Fruit fly (Drosophila melanogaster): ENCODE results near the gene RpS13.

The RpS13 gene

DNA sequence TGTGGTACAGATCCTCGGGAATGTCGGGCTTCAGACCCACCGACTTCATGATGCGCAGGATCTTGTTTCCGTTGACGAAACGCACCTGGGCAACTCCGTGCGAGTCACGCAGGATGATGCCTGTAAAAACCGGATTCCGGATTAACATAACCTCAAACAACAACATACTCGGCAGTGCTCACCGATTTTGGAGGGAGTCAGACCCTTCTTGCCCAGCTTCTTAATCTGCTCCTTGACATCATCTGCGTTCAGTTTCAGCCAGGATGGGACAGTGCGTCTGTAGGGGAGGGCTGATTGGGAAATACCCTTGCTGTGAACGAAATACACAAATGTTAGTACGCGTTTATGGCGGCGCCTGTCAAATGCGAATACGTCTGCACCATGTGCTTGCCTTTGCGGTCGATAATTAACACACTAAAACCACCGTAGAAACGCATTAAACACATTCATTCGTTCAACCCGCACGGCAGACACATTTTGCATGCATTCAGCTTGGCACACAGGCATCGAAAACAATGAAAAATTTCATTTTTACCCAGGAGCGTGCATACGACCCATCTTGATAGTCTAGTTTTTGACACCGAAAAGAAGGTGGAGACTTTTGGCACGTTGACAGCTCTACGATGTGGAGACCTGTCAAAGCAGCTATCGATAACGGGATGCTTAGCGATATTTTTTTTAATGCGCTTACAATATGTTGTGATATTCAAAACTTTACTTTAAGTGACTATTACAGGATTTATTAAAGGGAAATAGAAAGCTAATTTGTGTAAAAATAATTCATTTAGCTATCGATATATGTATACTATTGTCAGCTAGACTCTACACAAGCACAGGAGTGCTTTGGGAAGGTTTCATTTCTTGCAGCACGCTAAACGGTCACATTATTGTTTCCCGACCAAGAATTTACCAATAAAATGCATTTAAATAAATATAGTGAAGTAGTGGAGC is at the start of gene RpS13, which contains the start of gene CSN8 (continued):
- TF ChIP-seq net (GFP tag; optimal IDR thresholded peaks at IDR 0.05) (no peak), CG8319 (GFP tag; optimal IDR thresholded peaks at IDR 0.05) (no peak)

DNA sequence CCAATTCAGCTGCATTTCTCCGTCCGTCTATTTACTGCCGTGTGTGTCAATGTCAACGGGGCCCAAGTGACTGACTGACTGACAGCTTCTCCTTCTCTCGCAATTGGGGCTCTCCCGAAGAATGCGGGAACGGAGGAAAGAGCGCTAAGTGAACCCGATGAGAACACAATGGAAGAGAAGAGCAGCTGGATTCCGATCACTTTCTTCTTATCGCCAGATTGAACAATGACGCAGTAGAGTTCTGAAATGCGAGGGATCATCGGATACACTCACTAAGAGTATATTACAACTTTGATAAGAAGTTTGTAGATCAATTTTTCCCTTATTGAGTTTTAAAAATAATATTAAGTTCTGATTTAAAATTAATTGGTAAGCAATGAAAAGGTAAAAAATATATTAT is 47.1 kb upstream of the RpS13 start, which contains the start of gene Naglu:
Naglu (minus strand) TSS at position 339 of the 400 bp plus-strand sequence.
- peak; percentile 74 for TF ChIP-seq Eip78C (GFP tag)
- peak; percentile 32 for TF ChIP-seq CG8632 (GFP tag; optimal IDR thresholded peaks at IDR 0.05)
- TF ChIP-seq ss (GFP tag; optimal IDR thresholded peaks at IDR 0.05) = no peak
- TF ChIP-seq Sox14 (GFP tag; optimal IDR thresholded peaks at IDR 0.05) = no peak
- TF ChIP-seq CG6792 (GFP tag; optimal IDR thresholded peaks at IDR 0.05) = peak; percentile 46
- TF ChIP-seq svp (GFP tag) = peak; percentile 93
- TF ChIP-seq Gug (GFP tag; IDR thresholded peaks at IDR 0.05) = no peak
- peak; percentile 44 for TF ChIP-seq Eip75B (GFP tag; optimal IDR thresholded peaks at IDR 0.05)
- peak; percentile 15; the same call in 1 of the 3 replicates for TF ChIP-seq CG6163 (GFP tag; IDR thresholded peaks at IDR 0.05)
- no peak for TF ChIP-seq Ets21C (GFP tag; optimal IDR thresholded peaks at IDR 0.05)
- peak; percentile 53 for TF ChIP-seq esn (GFP tag; optimal IDR thresholded peaks at IDR 0.05)
- TF ChIP-seq CG31627 (GFP tag; optimal IDR thresholded peaks at IDR 0.05) = peak; percentile 12
- no peak for TF ChIP-seq fkh (GFP tag; optimal IDR thresholded peaks at IDR 0.05)
- TF ChIP-seq Blimp-1 (GFP tag; optimal IDR thresholded peaks at IDR 0.05) = peak; percentile 40
- peak; percentile 0 for TF ChIP-seq CG6854 (GFP tag; optimal IDR thresholded peaks at IDR 0.05)
- TF ChIP-seq Met (GFP tag; optimal IDR thresholded peaks at IDR 0.05) = no peak

DNA sequence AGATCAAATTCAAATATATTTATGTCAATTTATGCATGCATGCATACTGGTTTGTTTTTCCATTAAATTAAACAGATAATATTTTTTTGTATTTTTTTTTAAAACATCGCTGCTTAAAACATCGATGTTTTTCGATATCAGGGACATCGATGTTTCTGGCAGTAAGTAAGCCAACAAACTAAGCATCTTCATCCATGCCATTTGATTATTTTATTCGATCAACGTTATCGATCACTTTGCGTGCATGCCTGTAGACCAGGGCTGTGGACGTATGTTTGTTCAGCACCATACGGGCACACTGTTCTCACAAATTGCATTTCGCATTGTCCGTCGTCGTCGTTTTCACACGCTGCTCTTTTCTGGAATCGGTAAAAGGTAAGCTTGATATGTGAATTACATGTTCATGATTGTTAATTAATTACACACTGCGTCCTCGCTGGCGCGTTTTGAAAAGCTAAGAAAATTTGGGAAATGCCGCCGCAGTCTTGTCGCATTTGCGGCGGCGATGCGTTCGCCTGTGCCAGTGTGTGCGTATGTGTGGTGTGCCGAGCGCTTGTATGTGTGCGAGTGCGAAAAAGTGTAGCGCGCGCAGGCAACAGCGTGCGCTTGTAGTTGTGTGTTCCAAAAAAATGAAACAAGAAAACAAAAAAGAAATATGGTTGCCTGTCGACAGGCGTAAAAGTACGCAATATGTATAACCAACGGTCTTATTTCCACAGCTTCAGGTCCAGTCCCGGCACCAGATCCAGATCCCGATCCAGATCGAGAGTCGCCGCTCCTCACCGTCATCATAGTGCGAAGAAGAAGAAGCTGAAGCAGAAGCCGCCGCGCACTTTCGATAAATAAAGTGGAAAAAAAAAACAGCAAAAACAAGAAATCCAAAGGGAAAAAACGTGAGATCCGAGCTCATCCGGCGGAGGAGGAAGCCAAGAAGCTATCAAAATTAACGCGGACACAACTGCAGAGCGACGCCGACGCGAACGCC is 39.1 kb upstream of the RpS13 start, which contains the start of gene emb:
emb (plus strand) TSS at position 288 of the 985 bp plus-strand sequence.
- TF ChIP-seq CG6276 (GFP tag; optimal IDR thresholded peaks at IDR 0.05) (no peak), Eip75B (GFP tag; optimal IDR thresholded peaks at IDR 0.05) (no peak), CG15336 (GFP tag; IDR thresholded peaks at IDR 0.05) (peak; percentile 62), cyc (GFP tag; optimal IDR thresholded peaks at IDR 0.05) (peak; percentile 37), lz (GFP tag; optimal IDR thresholded peaks at IDR 0.05) (peak; percentile 36), CG6854 (GFP tag; optimal IDR thresholded peaks at IDR 0.05) (peak; percentile 69), CG32006 (GFP tag; optimal IDR thresholded peaks at IDR 0.05) (no peak), Eip78C (GFP tag) (peak; percentile 83), CG11902 (GFP tag; optimal IDR thresholded peaks at IDR 0.05) (no peak), CG3032 (tag; optimal IDR thresholded peaks at IDR 0.05) (peak; percentile 51), Ets96B (tag; optimal IDR thresholded peaks at IDR 0.05) (peak; percentile 50), Hr39 (GFP tag; optimal IDR thresholded peaks at IDR 0.05) (no peak), net (GFP tag; optimal IDR thresholded peaks at IDR 0.05) (no peak), Lpt (GFP tag; optimal IDR thresholded peaks at IDR 0.05) (no peak), Gug (GFP tag; IDR thresholded peaks at IDR 0.05) (no peak), CG8119 (GFP tag; IDR thresholded peaks at IDR 0.05) (peak; percentile 79), CG6808 (GFP tag; optimal IDR thresholded peaks at IDR 0.05) (peak; percentile 76), CG6792 (GFP tag; optimal IDR thresholded peaks at IDR 0.05) (no peak), fd59A (GFP tag; optimal IDR thresholded peaks at IDR 0.05) (no peak), fkh (GFP tag; optimal IDR thresholded peaks at IDR 0.05) (peak; percentile 99), fd85E (GFP tag; optimal IDR thresholded peaks at IDR 0.05) (no peak), CG16779 (tag; optimal IDR thresholded peaks at IDR 0.05) (no peak), OdsH (GFP tag; optimal IDR thresholded peaks at IDR 0.05) (peak; percentile 30), CG10669 (GFP tag; optimal IDR thresholded peaks at IDR 0.05) (no peak), Blimp-1 (GFP tag; optimal IDR thresholded peaks at IDR 0.05) (peak; percentile 11), CG4318 (GFP tag; optimal IDR thresholded peaks at IDR 0.05) (no peak), CG11294 (GFP tag; IDR thresholded peaks at IDR 0.05) (no peak), CG11762 (GFP tag; optimal IDR thresholded peaks at IDR 0.05; ENCODE audit: insufficient read depth) (no peak), CG3919 (GFP tag; optimal IDR thresholded peaks at IDR 0.05) (no peak), CG31627 (GFP tag; optimal IDR thresholded peaks at IDR 0.05) (peak; percentile 62), topi (GFP tag; optimal IDR thresholded peaks at IDR 0.05) (peak; percentile 22), Eip93F (GFP tag; optimal IDR thresholded peaks at IDR 0.05) (no peak), ss (GFP tag; optimal IDR thresholded peaks at IDR 0.05) (peak in 1 of 2 experiments; percentile 89), CG34406 (GFP tag; optimal IDR thresholded peaks at IDR 0.05) (peak; percentile 51)

All from whole organism, prepupa.